Worm (Caenorhabditis elegans) whole organism, young adult: Measurements from ENCODE around the gene M04D8.4.

Experiments
- F37B4.10 ChIP-seq: fragments of 200-800 bp; sonication (Bioruptor generic); IDR thresholded peaks from 2 replicates; pipeline ENCODE4 v1.3.6; 2022; ENCODE audit warnings: missing genetic modification characterization, missing compliant biosample characterization
- F52B5.7 ChIP-seq: sonication (generic microtip); optimal IDR thresholded peaks from 2 replicates; lab custom pipeline; 2016; ENCODE audit warnings: mild to moderate bottlenecking, missing genetic modification characterization, missing compliant biosample characterization
- Y53G8AR.9 ChIP-seq: fragments of 200-800 bp; sonication (Bioruptor generic); conservative IDR thresholded peaks from 2 replicates; pipeline ENCODE4 v1.3.6; 2022; ENCODE audit warnings: missing genetic modification reagents, missing genetic modification characterization, missing compliant biosample characterization
- Y67H2A.10 ChIP-seq: fragments of 200-800 bp; sonication (Bioruptor generic); conservative IDR thresholded peaks from 2 replicates; pipeline ENCODE4 v1.3.6; 2022; ENCODE audit warnings: missing genetic modification reagents, missing genetic modification characterization, missing compliant biosample characterization
- snpc-3.4 ChIP-seq: sonication (generic microtip); optimal IDR thresholded peaks from 2 replicates; lab custom pipeline; 2017; ENCODE audit warnings: missing genetic modification characterization, mild to moderate bottlenecking, missing compliant biosample characterization, antibody characterized with exemption, moderate library complexity, missing genotype, missing genetic modification reagents
- ztf-22 ChIP-seq: fragments of 200-800 bp; sonication (Bioruptor generic); optimal IDR thresholded peaks from 2 replicates; lab custom pipeline; 2018; ENCODE audit warnings: mild to moderate bottlenecking, missing genetic modification characterization, moderate library complexity, missing compliant biosample characterization

DNA sequence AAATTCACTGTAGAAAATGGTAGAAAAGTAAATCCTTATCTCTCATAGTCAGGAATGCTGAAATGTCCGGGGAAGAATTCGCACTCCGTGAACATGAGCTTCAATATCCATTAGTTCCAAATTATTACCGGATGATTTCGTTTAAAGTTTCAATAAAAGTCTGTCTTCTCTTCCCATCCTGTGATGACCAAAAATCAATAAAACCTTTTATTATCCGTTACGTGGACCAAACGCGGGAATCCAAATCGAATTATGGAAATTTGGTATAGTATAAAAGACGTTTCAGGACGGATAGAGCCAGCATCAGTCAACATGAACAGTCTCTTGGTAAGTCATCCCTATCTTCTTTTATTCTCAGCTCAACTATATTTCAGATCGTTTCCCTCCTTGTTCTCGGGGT, 26.2 kb downstream of the M04D8.4 start, which contains the start of gene C05B5.11:
- TF ChIP-seq ztf-22 (GFP tag; lab: Kevin White, UChicago) (no peak), F37B4.10 (GFP tag; lab: Robert Waterston, UW) (no peak), Y67H2A.10 (GFP tag; lab: Robert Waterston, UW) (no peak), snpc-3.4 (tag; lab: Kevin White, UChicago) (no peak), F52B5.7 (no peak), Y53G8AR.9 (GFP tag; lab: Robert Waterston, UW) (no peak)
